Worm (Caenorhabditis elegans) whole organism, L2 larva: ENCODE results near the gene ttr-39.
A peak's percentile ranks its signal among the peaks of the same experiment; 100 is the strongest.

Source experiments
- C34F6.9 ChIP-seq: fragments of 150-350 bp; optimal IDR thresholded peaks from 2 replicates; lab custom pipeline; 2014; ENCODE audit warnings: missing biosample characterization, missing genetic modification characterization
- F13H6.1 ChIP-seq: sonication (generic microtip); optimal IDR thresholded peaks from 2 replicates; lab custom pipeline; 2016; ENCODE audit warnings: missing genetic modification characterization, missing compliant biosample characterization
- R02D3.7 ChIP-seq: fragments of 150-350 bp; optimal IDR thresholded peaks from 2 replicates; lab custom pipeline; 2014; ENCODE audit warnings: missing biosample characterization, missing genetic modification characterization
- Y55F3AM.14 ChIP-seq: fragments of 200-800 bp; sonication (Bioruptor generic); optimal IDR thresholded peaks from 2 replicates; lab custom pipeline; 2018; ENCODE audit warnings: mild to moderate bottlenecking, missing genetic modification characterization, missing compliant biosample characterization
- ZK546.5 ChIP-seq: sonication (generic microtip); optimal IDR thresholded peaks from 2 replicates; lab custom pipeline; 2017; ENCODE audit warnings: missing biosample characterization, missing genetic modification characterization
- alr-1 ChIP-seq: fragments of 150-350 bp; optimal IDR thresholded peaks from 2 replicates; lab custom pipeline; 2014; ENCODE audit warnings: missing biosample characterization, missing genetic modification characterization
- aly-2 ChIP-seq: fragments of 150-350 bp; optimal IDR thresholded peaks from 2 replicates; lab custom pipeline; 2014; ENCODE audit warnings: missing biosample characterization, missing genetic modification characterization
- ama-1 ChIP-seq: fragments of 150-350 bp; optimal IDR thresholded peaks from 2 replicates; lab custom pipeline; 2018; ENCODE audit warnings: inconsistent platforms
- blmp-1 ChIP-seq: sonication (generic microtip); optimal IDR thresholded peaks from 2 replicates; lab custom pipeline; 2017; ENCODE audit warnings: missing genetic modification characterization, mild to moderate bottlenecking, missing compliant biosample characterization, antibody characterized with exemption, moderate library complexity; ENCODE audit not compliant: insufficient read depth
- ceh-16 ChIP-seq: fragments of 150-350 bp; optimal IDR thresholded peaks from 2 replicates; lab custom pipeline; 2014; ENCODE audit warnings: missing biosample characterization, missing genetic modification characterization
- ceh-82 ChIP-seq: fragments of 150-350 bp; optimal IDR thresholded peaks from 2 replicates; lab custom pipeline; 2014; ENCODE audit warnings: missing biosample characterization, missing genetic modification characterization
- crh-2 ChIP-seq: sonication (generic microtip); optimal IDR thresholded peaks from 2 replicates; lab custom pipeline; 2017; ENCODE audit warnings: missing biosample characterization, missing genetic modification characterization
- dmd-4 ChIP-seq: sonication (generic microtip); optimal IDR thresholded peaks from 2 replicates; lab custom pipeline; 2017; ENCODE audit warnings: missing biosample characterization, missing genetic modification characterization
- egl-27 ChIP-seq: sonication (generic microtip); optimal IDR thresholded peaks from 3 replicates; lab custom pipeline; 2017; ENCODE audit warnings: missing biosample characterization, missing genetic modification reagents, missing genetic modification characterization
- elt-1 ChIP-seq: fragments of 150-350 bp; optimal IDR thresholded peaks from 2 replicates; lab custom pipeline; 2014; ENCODE audit warnings: missing biosample characterization, missing genetic modification characterization
- elt-3 ChIP-seq: sonication (generic microtip); optimal IDR thresholded peaks from 2 replicates; lab custom pipeline; 2017; ENCODE audit warnings: missing biosample characterization, missing genetic modification characterization
- fos-1 ChIP-seq: fragments of 150-350 bp; optimal IDR thresholded peaks from 2 replicates; lab custom pipeline; 2014; ENCODE audit warnings: missing biosample characterization, missing genetic modification characterization
- gmeb-1 ChIP-seq: fragments of 150-350 bp; optimal IDR thresholded peaks from 2 replicates; lab custom pipeline; 2014; ENCODE audit warnings: missing biosample characterization, missing genetic modification characterization
- lin-11 ChIP-seq: fragments of 150-350 bp; sonication (generic microtip); optimal IDR thresholded peaks from 2 replicates; lab custom pipeline; 2014; ENCODE audit warnings: missing biosample characterization, missing genetic modification characterization, inconsistent platforms, mixed read lengths
- lin-13 ChIP-seq: fragments of 150-350 bp; optimal IDR thresholded peaks from 2 replicates; lab custom pipeline; 2014; ENCODE audit warnings: missing biosample characterization, missing genetic modification reagents, missing genetic modification characterization
- lin-39 ChIP-seq: fragments of 150-350 bp; optimal IDR thresholded peaks from 2 replicates; lab custom pipeline; 2014; ENCODE audit warnings: missing biosample characterization, missing genetic modification reagents, missing genetic modification characterization
- lsy-2 ChIP-seq, 2 experiments: fragments of 150-350 bp in 1 of 2; sonication (generic microtip) in 1 of 2; optimal IDR thresholded peaks; 2 replicates each; lab custom pipeline; 2014 to 2017; ENCODE audit warnings: missing biosample characterization in 2 of 2, missing genetic modification characterization in 2 of 2
- mab-5 ChIP-seq: fragments of 150-350 bp; optimal IDR thresholded peaks from 2 replicates; lab custom pipeline; 2014; ENCODE audit warnings: missing biosample characterization, missing genetic modification characterization
- mbf-1 ChIP-seq: sonication (generic microtip); optimal IDR thresholded peaks from 2 replicates; lab custom pipeline; 2017; ENCODE audit warnings: missing biosample characterization, missing genetic modification characterization
- mdl-1 ChIP-seq, 2 experiments: fragments of 150-350 bp in 1 of 2; sonication (generic microtip) in 1 of 2; optimal IDR thresholded peaks; 2 replicates each; lab custom pipeline; 2017; ENCODE audit warnings: missing biosample characterization in 2 of 2, missing genetic modification characterization in 2 of 2
- nhr-10 ChIP-seq: sonication (generic microtip); optimal IDR thresholded peaks from 2 replicates; lab custom pipeline; 2017; ENCODE audit warnings: missing biosample characterization, missing genetic modification characterization
- nhr-11 ChIP-seq: fragments of 150-350 bp; optimal IDR thresholded peaks from 2 replicates; lab custom pipeline; 2014; ENCODE audit warnings: missing biosample characterization, missing genetic modification characterization
- nhr-12 ChIP-seq: fragments of 150-350 bp; optimal IDR thresholded peaks from 2 replicates; lab custom pipeline; 2014; ENCODE audit warnings: missing biosample characterization, missing genetic modification characterization
- nhr-129 ChIP-seq: fragments of 150-350 bp; optimal IDR thresholded peaks from 2 replicates; lab custom pipeline; 2014; ENCODE audit warnings: missing biosample characterization, missing genetic modification characterization
- nhr-21 ChIP-seq: fragments of 150-350 bp; optimal IDR thresholded peaks from 2 replicates; lab custom pipeline; 2014; ENCODE audit warnings: missing biosample characterization, missing genetic modification characterization
- nhr-23 ChIP-seq: fragments of 150-350 bp; optimal IDR thresholded peaks from 2 replicates; lab custom pipeline; 2014; ENCODE audit warnings: missing biosample characterization, missing genetic modification reagents, missing genetic modification characterization
- nhr-237 ChIP-seq: fragments of 150-350 bp; optimal IDR thresholded peaks from 2 replicates; lab custom pipeline; 2014; ENCODE audit warnings: missing biosample characterization, missing genetic modification characterization
- nhr-25 ChIP-seq: fragments of 150-350 bp; sonication (generic microtip); optimal IDR thresholded peaks from 3 replicates; lab custom pipeline; 2014; ENCODE audit warnings: missing biosample characterization, missing genetic modification characterization
- nhr-6 ChIP-seq: fragments of 150-350 bp; optimal IDR thresholded peaks from 2 replicates; lab custom pipeline; 2014; ENCODE audit warnings: missing biosample characterization, missing genetic modification characterization
- nhr-77 ChIP-seq: fragments of 150-350 bp; optimal IDR thresholded peaks from 2 replicates; lab custom pipeline; 2014; ENCODE audit warnings: missing biosample characterization, missing genetic modification characterization
- peb-1 ChIP-seq: fragments of 150-350 bp; optimal IDR thresholded peaks from 2 replicates; lab custom pipeline; 2014; ENCODE audit warnings: missing biosample characterization, missing genetic modification characterization
- sem-4 ChIP-seq: fragments of 150-350 bp; optimal IDR thresholded peaks from 2 replicates; lab custom pipeline; 2014; ENCODE audit warnings: missing biosample characterization, missing genetic modification reagents, missing genetic modification characterization
- skn-1 ChIP-seq: sonication (generic microtip); optimal IDR thresholded peaks from 2 replicates; lab custom pipeline; 2017; ENCODE audit warnings: missing biosample characterization, missing genetic modification characterization
- sma-3 ChIP-seq: sonication (generic microtip); optimal IDR thresholded peaks from 2 replicates; lab custom pipeline; 2016; ENCODE audit warnings: missing genetic modification reagents, missing genetic modification characterization, missing compliant biosample characterization
- sma-9 ChIP-seq, 2 experiments: fragments of 150-350 bp in 1 of 2; sonication (generic microtip) in 1 of 2; optimal IDR thresholded peaks; 2 replicates each; lab custom pipeline; 2014 to 2016; ENCODE audit warnings: missing genetic modification characterization in 2 of 2, mild to moderate bottlenecking in 1 of 2, missing biosample characterization in 1 of 2, missing compliant biosample characterization in 1 of 2, missing genetic modification reagents in 1 of 2, moderate library complexity in 1 of 2
- snpc-4 ChIP-seq: fragments of 150-350 bp; optimal IDR thresholded peaks from 2 replicates; lab custom pipeline; 2014; ENCODE audit warnings: missing biosample characterization, missing genetic modification characterization
- unc-39 ChIP-seq: fragments of 150-350 bp; optimal IDR thresholded peaks from 2 replicates; lab custom pipeline; 2014; ENCODE audit warnings: missing biosample characterization, missing genetic modification characterization
- unc-55 ChIP-seq: fragments of 150-350 bp; sonication (generic microtip); optimal IDR thresholded peaks from 3 replicates; lab custom pipeline; 2014; ENCODE audit warnings: missing biosample characterization, missing genetic modification reagents, missing genetic modification characterization
- unc-62 ChIP-seq: fragments of 150-350 bp; optimal IDR thresholded peaks from 2 replicates; lab custom pipeline; 2014; ENCODE audit warnings: missing biosample characterization, missing genetic modification reagents, missing genetic modification characterization
- zag-1 ChIP-seq: fragments of 150-350 bp; optimal IDR thresholded peaks from 2 replicates; lab custom pipeline; 2014; ENCODE audit warnings: missing biosample characterization, missing genetic modification characterization
- ztf-1 ChIP-seq: fragments of 200-800 bp; sonication (Bioruptor generic); conservative IDR thresholded peaks from 2 replicates; pipeline ENCODE4 v1.3.6; 2022; ENCODE audit warnings: missing genetic modification characterization, missing compliant biosample characterization
- ztf-11 ChIP-seq: sonication (generic microtip); optimal IDR thresholded peaks from 2 replicates; lab custom pipeline; 2017; ENCODE audit warnings: missing biosample characterization, missing genetic modification characterization
- ztf-4 ChIP-seq: fragments of 150-350 bp; optimal IDR thresholded peaks from 2 replicates; lab custom pipeline; 2014; ENCODE audit warnings: missing biosample characterization, missing genetic modification characterization

Gene ttr-39

ce11 chrIV:10128906-10129386 lies 39.3 kb upstream of the ttr-39 start, which contains the start of the genes gtbp-1 and K08F4.3:
Gene gtbp-1 (minus strand): TSS chrIV:10128956.
Gene K08F4.3 (plus strand): TSS chrIV:10129257.
- TF ChIP-seq ztf-4 (tag; lab: Kevin White, UChicago) (no peak), dmd-4 (tag; lab: Kevin White, UChicago) (no peak), sma-9 (GFP tag; optimal IDR thresholded peaks at IDR 0.05; lab: Kevin White, UChicago) (peak; percentile 39), sma-9 (tag; optimal IDR thresholded peaks at IDR 0.05; lab: Kevin White, UChicago) (no peak), nhr-11 (no peak), lin-11 (tag; lab: Kevin White, UChicago) (peak; percentile 84), elt-3 (no peak), ceh-16 (tag; lab: Kevin White, UChicago) (no peak), sem-4 (tag; lab: Kevin White, UChicago) (peak; percentile 22), egl-27 (tag; lab: Kevin White, UChicago) (no peak), nhr-25 (tag; lab: Kevin White, UChicago) (no peak), nhr-6 (no peak), Y55F3AM.14 (GFP tag; lab: Kevin White, UChicago) (no peak), nhr-10 (tag; lab: Kevin White, UChicago) (no peak), lin-39 (tag; lab: Kevin White, UChicago) (no peak), blmp-1 (tag; lab: Kevin White, UChicago) (no peak), nhr-77 (no peak), unc-62 (GFP tag; lab: Kevin White, UChicago) (no peak), aly-2 (tag; lab: Kevin White, UChicago) (no peak), nhr-12 (tag; lab: Kevin White, UChicago) (no peak), skn-1 (tag; lab: Kevin White, UChicago) (no peak), R02D3.7 (tag; lab: Kevin White, UChicago) (no peak), alr-1 (tag; lab: Kevin White, UChicago) (no peak), gmeb-1 (tag; lab: Kevin White, UChicago) (peak; percentile 90), unc-55 (GFP tag; lab: Kevin White, UChicago) (peak; percentile 94), C34F6.9 (peak; percentile 86), mbf-1 (tag; lab: Kevin White, UChicago) (no peak), unc-39 (no peak), ama-1 (no peak), nhr-237 (no peak), F13H6.1 (tag; lab: Kevin White, UChicago) (peak; percentile 52), zag-1 (tag; lab: Kevin White, UChicago) (peak; percentile 20), lsy-2 (tag; optimal IDR thresholded peaks at IDR 0.05; lab: Kevin White, UChicago) (peak; percentile 16 to 90), crh-2 (tag; lab: Kevin White, UChicago) (peak; percentile 94), nhr-21 (peak; percentile 2), lin-13 (GFP tag; lab: Kevin White, UChicago) (peak; percentile 63), ceh-82 (no peak), ztf-1 (GFP tag; lab: Robert Waterston, UW) (no peak), nhr-23 (tag; lab: Kevin White, UChicago) (no peak), snpc-4 (tag; lab: Kevin White, UChicago) (peak; percentile 10), fos-1 (no peak), elt-1 (tag; lab: Kevin White, UChicago) (no peak), nhr-129 (tag; lab: Kevin White, UChicago) (peak; percentile 90), sma-3 (GFP tag; lab: Kevin White, UChicago) (peak; percentile 66), mab-5 (tag; lab: Kevin White, UChicago) (no peak), peb-1 (tag; lab: Kevin White, UChicago) (no peak), mdl-1 (tag; optimal IDR thresholded peaks at IDR 0.05; lab: Kevin White, UChicago) (no peak), ztf-11 (tag; lab: Kevin White, UChicago) (no peak), ZK546.5 (tag; lab: Kevin White, UChicago) (peak; percentile 80)
